Fruit fly (Drosophila melanogaster): ENCODE results near the gene CG13738.

CG13738 gene

dm6 chr3L:13964635-13965501 is 8.4 kb downstream of the CG13738 start, which contains the start of the genes Meics, Nxf3 and ssp2:
Meics (minus strand) TSS chr3L:13964702.
Nxf3 (plus strand) TSS chr3L:13965203.
ssp2 (plus strand) TSS chr3L:13965203.
- no peak for TF ChIP-seq CG11294 (GFP tag; IDR thresholded peaks at IDR 0.05)
- TF ChIP-seq net (GFP tag; optimal IDR thresholded peaks at IDR 0.05), result no peak
- no peak for TF ChIP-seq Ets21C (GFP tag; optimal IDR thresholded peaks at IDR 0.05)
- no peak for TF ChIP-seq CG8119 (GFP tag; IDR thresholded peaks at IDR 0.05)
- TF ChIP-seq CG3032 (tag; optimal IDR thresholded peaks at IDR 0.05), result peak; percentile 20
- no peak for TF ChIP-seq CG7368 (GFP tag; optimal IDR thresholded peaks at IDR 0.05)
- peak; percentile 17 for TF ChIP-seq lz (GFP tag; optimal IDR thresholded peaks at IDR 0.05)
- no peak for TF ChIP-seq Ets96B (tag; optimal IDR thresholded peaks at IDR 0.05)
- TF ChIP-seq esn (GFP tag; optimal IDR thresholded peaks at IDR 0.05), result peak; percentile 19
- TF ChIP-seq ss (GFP tag; optimal IDR thresholded peaks at IDR 0.05), result no peak
- TF ChIP-seq vri (GFP tag; optimal IDR thresholded peaks at IDR 0.05), result no peak
- TF ChIP-seq Hr39 (GFP tag; optimal IDR thresholded peaks at IDR 0.05), result peak; percentile 38
- no peak for TF ChIP-seq CG1621 (tag; optimal IDR thresholded peaks at IDR 0.05)
- no peak for TF ChIP-seq CG16779 (tag; optimal IDR thresholded peaks at IDR 0.05)
- peak; percentile 39 for TF ChIP-seq CG31627 (GFP tag; optimal IDR thresholded peaks at IDR 0.05)
- TF ChIP-seq CG10631 (GFP tag; optimal IDR thresholded peaks at IDR 0.05), result no peak
- no peak for TF ChIP-seq Lpt (GFP tag; optimal IDR thresholded peaks at IDR 0.05)
- TF ChIP-seq acj6 (GFP tag; optimal IDR thresholded peaks at IDR 0.05), result peak; percentile 23
- peak; percentile 100 for TF ChIP-seq Blimp-1 (GFP tag; optimal IDR thresholded peaks at IDR 0.05)
- TF ChIP-seq CG15336 (GFP tag; IDR thresholded peaks at IDR 0.05), result 0 out of 2 replicates have a peak, but pooled peaks have one; percentile 6
- peak; percentile 2 for TF ChIP-seq cyc (GFP tag; optimal IDR thresholded peaks at IDR 0.05)
- TF ChIP-seq Gug (GFP tag; IDR thresholded peaks at IDR 0.05), result no peak

dm6 chr3L:13957789-13958188 is 15.5 kb downstream of the CG13738 start:
- TF ChIP-seq dsx (GFP tag; optimal IDR thresholded peaks at IDR 0.05; ENCODE audit: poor library complexity, severe bottlenecking), result no peak
- no peak for TF ChIP-seq CG8319 (GFP tag; optimal IDR thresholded peaks at IDR 0.05)
- TF ChIP-seq Eip75B (GFP tag; optimal IDR thresholded peaks at IDR 0.05), result no peak
- no peak for TF ChIP-seq Hr4 (GFP tag; optimal IDR thresholded peaks at IDR 0.05)
- no peak for TF ChIP-seq CG15336 (GFP tag; IDR thresholded peaks at IDR 0.05)
- no peak for TF ChIP-seq Ets96B (tag; optimal IDR thresholded peaks at IDR 0.05)
- no peak for TF ChIP-seq CG6276 (GFP tag; optimal IDR thresholded peaks at IDR 0.05)
- TF ChIP-seq topi (GFP tag; optimal IDR thresholded peaks at IDR 0.05), result no peak
- no peak for TF ChIP-seq Sox15 (GFP tag; optimal IDR thresholded peaks at IDR 0.05)
- no peak for TF ChIP-seq Eip78C (GFP tag)
- TF ChIP-seq Smox (GFP tag; optimal IDR thresholded peaks at IDR 0.05), result no peak
- TF ChIP-seq Hr38 (GFP tag; optimal IDR thresholded peaks at IDR 0.05), result no peak
- TF ChIP-seq fd59A (GFP tag; optimal IDR thresholded peaks at IDR 0.05), result no peak
- no peak for TF ChIP-seq lz (GFP tag; optimal IDR thresholded peaks at IDR 0.05)
- TF ChIP-seq Gug (GFP tag; IDR thresholded peaks at IDR 0.05), result no peak
- no peak for TF ChIP-seq vri (GFP tag; optimal IDR thresholded peaks at IDR 0.05)
- no peak for TF ChIP-seq achi (GFP tag; optimal IDR thresholded peaks at IDR 0.05)
- TF ChIP-seq cyc (GFP tag; optimal IDR thresholded peaks at IDR 0.05), result no peak

DNA sequence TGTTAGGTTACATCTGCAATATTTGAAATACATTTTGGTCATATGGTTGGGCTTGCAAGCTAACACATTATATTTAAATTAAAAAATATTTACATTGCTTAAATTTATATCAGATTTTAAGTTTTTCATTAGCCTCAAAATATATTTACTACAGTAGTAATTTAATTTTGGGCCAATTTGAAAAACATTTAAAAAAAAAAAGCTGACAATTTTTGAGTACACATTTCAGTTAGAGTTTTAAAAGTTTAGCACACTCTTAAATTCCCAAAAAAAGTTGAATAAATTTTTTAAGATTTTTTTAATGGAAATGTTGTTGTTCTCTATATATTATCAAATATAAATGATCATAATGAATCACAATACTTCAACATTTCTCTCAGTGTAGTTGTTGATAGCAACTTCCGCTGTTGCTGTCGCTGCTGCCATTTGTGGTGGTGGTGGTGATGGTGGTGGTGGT is 16.0 kb downstream of the CG13738 start:
- peak; percentile 8 for TF ChIP-seq CG8319 (GFP tag; optimal IDR thresholded peaks at IDR 0.05)
- TF ChIP-seq CG11762 (GFP tag; optimal IDR thresholded peaks at IDR 0.05; ENCODE audit: insufficient read depth), result peak; percentile 34
- TF ChIP-seq CG7368 (GFP tag; optimal IDR thresholded peaks at IDR 0.05), result no peak
- peak; percentile 59 for TF ChIP-seq acj6 (GFP tag; optimal IDR thresholded peaks at IDR 0.05)
- TF ChIP-seq OdsH (GFP tag; optimal IDR thresholded peaks at IDR 0.05), result peak; percentile 74
- no peak for TF ChIP-seq CG11902 (GFP tag; optimal IDR thresholded peaks at IDR 0.05)
- peak; percentile 13 for TF ChIP-seq CG3032 (tag; optimal IDR thresholded peaks at IDR 0.05)
- TF ChIP-seq Sox102F (GFP tag; optimal IDR thresholded peaks at IDR 0.05), result no peak
- no peak for TF ChIP-seq CG11294 (GFP tag; IDR thresholded peaks at IDR 0.05)
- TF ChIP-seq fkh (GFP tag; optimal IDR thresholded peaks at IDR 0.05), result no peak
- no peak for TF ChIP-seq CG16779 (tag; optimal IDR thresholded peaks at IDR 0.05)
- peak; percentile 35 for TF ChIP-seq Ets96B (tag; optimal IDR thresholded peaks at IDR 0.05)
- TF ChIP-seq CG6276 (GFP tag; optimal IDR thresholded peaks at IDR 0.05), result peak; percentile 85
- peak; percentile 87 for TF ChIP-seq CG4318 (GFP tag; optimal IDR thresholded peaks at IDR 0.05)
- TF ChIP-seq salr (GFP tag; optimal IDR thresholded peaks at IDR 0.05), result peak in 1 of 2 experiments; percentile 89
- TF ChIP-seq CG8632 (GFP tag; optimal IDR thresholded peaks at IDR 0.05), result no peak
- TF ChIP-seq CG34406 (GFP tag; optimal IDR thresholded peaks at IDR 0.05), result peak; percentile 26
- no peak for TF ChIP-seq CG6163 (GFP tag; IDR thresholded peaks at IDR 0.05)
- peak; percentile 24 for TF ChIP-seq CG31627 (GFP tag; optimal IDR thresholded peaks at IDR 0.05)
- TF ChIP-seq CG9139 (GFP tag; optimal IDR thresholded peaks at IDR 0.05), result no peak
- no peak for TF ChIP-seq Hr39 (GFP tag; optimal IDR thresholded peaks at IDR 0.05)
- TF ChIP-seq CG3919 (GFP tag; optimal IDR thresholded peaks at IDR 0.05), result peak; percentile 53

Data from whole organism, prepupa.